Worm (Caenorhabditis elegans) whole organism, L1 larva: ENCODE measurements around the gene K12H6.12.
"Not testable (repeated sequence)": the region's sequence is repeated elsewhere in the genome, so short reads cannot be mapped to it uniquely, and the experiment has no call there.

ENCODE experiments used
- C16A3.4 ChIP-seq: fragments of 150-350 bp; optimal IDR thresholded peaks from 2 replicates; lab custom pipeline; 2014; ENCODE audit warnings: missing biosample characterization, missing genetic modification characterization
- C34B4.2 ChIP-seq: sonication (generic microtip); optimal IDR thresholded peaks from 2 replicates; lab custom pipeline; 2017; ENCODE audit warnings: mild to moderate bottlenecking, missing genetic modification characterization, missing compliant biosample characterization
- F16B12.6 ChIP-seq: fragments of 150-350 bp; optimal IDR thresholded peaks from 2 replicates; lab custom pipeline; 2014; ENCODE audit warnings: missing biosample characterization, missing genetic modification characterization
- alr-1 ChIP-seq: fragments of 200-800 bp; sonication (Bioruptor generic); optimal IDR thresholded peaks from 2 replicates; lab custom pipeline; 2018; ENCODE audit warnings: borderline replicate concordance, mild to moderate bottlenecking, missing genetic modification characterization, missing compliant biosample characterization
- aly-2 ChIP-seq: fragments of 150-350 bp; optimal IDR thresholded peaks from 2 replicates; lab custom pipeline; 2014; ENCODE audit warnings: missing biosample characterization, missing genetic modification characterization
- ceh-63 ChIP-seq: fragments of 200-800 bp; sonication (Bioruptor generic); optimal IDR thresholded peaks from 2 replicates; lab custom pipeline; 2018; ENCODE audit warnings: mild to moderate bottlenecking, missing genetic modification characterization, missing compliant biosample characterization
- ceh-8 ChIP-seq: fragments of 200-800 bp; sonication (Bioruptor generic); optimal IDR thresholded peaks from 2 replicates; lab custom pipeline; 2018; ENCODE audit warnings: mild to moderate bottlenecking, missing genetic modification characterization, moderate library complexity, missing compliant biosample characterization
- ceh-90 ChIP-seq: sonication (generic microtip); optimal IDR thresholded peaks from 2 replicates; lab custom pipeline; 2016; ENCODE audit warnings: missing genetic modification characterization, missing compliant biosample characterization
- ces-1 ChIP-seq: fragments of 150-350 bp; optimal IDR thresholded peaks from 2 replicates; lab custom pipeline; 2014; ENCODE audit warnings: missing biosample characterization, missing genetic modification reagents, missing genetic modification characterization
- dpl-1 ChIP-seq, 3 experiments: fragments of 150-350 bp in 2 of 3; sonication (generic microtip) in 1 of 3; optimal IDR thresholded peaks; 2 replicates each; lab custom pipeline; 2014 to 2017; ENCODE audit warnings: missing biosample characterization in 3 of 3, missing genetic modification characterization in 3 of 3, missing genetic modification reagents in 3 of 3
- dsc-1 ChIP-seq: sonication (generic microtip); optimal IDR thresholded peaks from 2 replicates; lab custom pipeline; 2016; ENCODE audit warnings: mild to moderate bottlenecking, missing genetic modification characterization, missing compliant biosample characterization
- efl-1 ChIP-seq, 4 experiments: fragments of 150-350 bp; optimal IDR thresholded peaks in 3 of 4; peaks in 1 of 4; 1 replicate in 1 of 4; 2 replicates in 3 of 4; lab custom pipeline; 2014; ENCODE audit warnings: missing biosample characterization in 2 of 4, missing genetic modification characterization in 2 of 4, missing genetic modification reagents in 2 of 4
- efl-3 ChIP-seq: fragments of 200-800 bp; sonication (Bioruptor generic); optimal IDR thresholded peaks from 2 replicates; lab custom pipeline; 2018; ENCODE audit warnings: mild to moderate bottlenecking, missing genetic modification characterization, missing compliant biosample characterization
- fkh-10 ChIP-seq: sonication (generic microtip); optimal IDR thresholded peaks from 2 replicates; lab custom pipeline; 2017; ENCODE audit warnings: missing biosample characterization, missing genetic modification reagents, missing genetic modification characterization
- fkh-4 ChIP-seq: sonication (generic microtip); optimal IDR thresholded peaks from 2 replicates; lab custom pipeline; 2016; ENCODE audit warnings: missing compliant biosample characterization, missing genetic modification characterization, borderline replicate concordance
- grh-1 ChIP-seq: fragments of 200-800 bp; sonication (Bioruptor generic); IDR thresholded peaks from 2 replicates; pipeline ENCODE4 v1.3.6; 2022; ENCODE audit warnings: missing genetic modification reagents, missing genetic modification characterization, missing compliant biosample characterization
- isw-1 ChIP-seq: fragments of 200-800 bp; sonication (Bioruptor generic); IDR thresholded peaks from 2 replicates; pipeline ENCODE4 v1.3.6; 2022; ENCODE audit warnings: missing genetic modification characterization, missing compliant biosample characterization
- jun-1 ChIP-seq: fragments of 150-350 bp; optimal IDR thresholded peaks from 2 replicates; lab custom pipeline; 2014; ENCODE audit warnings: missing biosample characterization, missing genetic modification reagents, missing genetic modification characterization
- lin-39 ChIP-seq: fragments of 150-350 bp; optimal IDR thresholded peaks from 2 replicates; lab custom pipeline; 2014; ENCODE audit warnings: missing biosample characterization, missing genetic modification reagents, missing genetic modification characterization
- lir-3 ChIP-seq: sonication (generic microtip); optimal IDR thresholded peaks from 2 replicates; lab custom pipeline; 2016; ENCODE audit warnings: mild to moderate bottlenecking, missing genetic modification characterization, moderate library complexity, missing compliant biosample characterization; ENCODE audit not compliant: poor library complexity
- lsy-2 ChIP-seq, 2 experiments: fragments of 150-350 bp; optimal IDR thresholded peaks; 2 replicates each; lab custom pipeline; 2014; ENCODE audit warnings: missing biosample characterization in 2 of 2, missing genetic modification characterization in 2 of 2
- nhr-11 ChIP-seq: fragments of 150-350 bp; optimal IDR thresholded peaks from 2 replicates; lab custom pipeline; 2014; ENCODE audit warnings: missing biosample characterization, missing genetic modification characterization
- nhr-12 ChIP-seq: sonication (generic microtip); optimal IDR thresholded peaks from 2 replicates; lab custom pipeline; 2017; ENCODE audit warnings: missing biosample characterization, missing genetic modification characterization
- nhr-237 ChIP-seq: fragments of 150-350 bp; optimal IDR thresholded peaks from 2 replicates; lab custom pipeline; 2014; ENCODE audit warnings: missing biosample characterization, missing genetic modification characterization
- nhr-71 ChIP-seq: sonication (generic microtip); optimal IDR thresholded peaks from 2 replicates; lab custom pipeline; 2016; ENCODE audit warnings: mild to moderate bottlenecking, missing genetic modification characterization, moderate library complexity, missing compliant biosample characterization
- nhr-76 ChIP-seq: sonication (generic microtip); optimal IDR thresholded peaks from 2 replicates; lab custom pipeline; 2017; ENCODE audit warnings: missing biosample characterization, missing genetic modification characterization
- nhr-85 ChIP-seq: sonication (generic microtip); peaks from one replicate; lab custom pipeline; 2016; ENCODE audit warnings: missing genetic modification characterization, inconsistent platforms, missing compliant biosample characterization
- pax-3 ChIP-seq: fragments of 200-800 bp; sonication (Bioruptor generic); optimal IDR thresholded peaks from 2 replicates; lab custom pipeline; 2018; ENCODE audit warnings: mild to moderate bottlenecking, missing genetic modification characterization, moderate library complexity, missing compliant biosample characterization
- rnt-1 ChIP-seq: sonication (generic microtip); optimal IDR thresholded peaks from 2 replicates; lab custom pipeline; 2016; ENCODE audit warnings: mild to moderate bottlenecking, missing genetic modification characterization, moderate library complexity, missing compliant biosample characterization
- snu-23 ChIP-seq: sonication (generic microtip); optimal IDR thresholded peaks from 2 replicates; lab custom pipeline; 2016; ENCODE audit warnings: missing genetic modification characterization, missing compliant biosample characterization
- sptf-1 ChIP-seq: fragments of 150-350 bp; optimal IDR thresholded peaks from 2 replicates; lab custom pipeline; 2014; ENCODE audit warnings: missing biosample characterization, missing genetic modification characterization
- sup-37 ChIP-seq: fragments of 200-800 bp; sonication (Bioruptor generic); optimal IDR thresholded peaks from 2 replicates; lab custom pipeline; 2018; ENCODE audit warnings: mild to moderate bottlenecking, missing genetic modification characterization, missing compliant biosample characterization
- unc-30 ChIP-seq: sonication (generic microtip); optimal IDR thresholded peaks from 2 replicates; lab custom pipeline; 2017; ENCODE audit warnings: missing biosample characterization, missing genetic modification characterization
- unc-98 ChIP-seq: fragments of 200-800 bp; sonication (Bioruptor generic); IDR thresholded peaks from 2 replicates; pipeline ENCODE4 v1.3.6; 2022; ENCODE audit warnings: missing genetic modification characterization, missing compliant biosample characterization
- vab-15 ChIP-seq: sonication (generic microtip); optimal IDR thresholded peaks from 2 replicates; lab custom pipeline; 2017; ENCODE audit warnings: missing genotype, mild to moderate bottlenecking, missing genetic modification characterization, missing compliant biosample characterization

The K12H6.12 gene

DNA sequence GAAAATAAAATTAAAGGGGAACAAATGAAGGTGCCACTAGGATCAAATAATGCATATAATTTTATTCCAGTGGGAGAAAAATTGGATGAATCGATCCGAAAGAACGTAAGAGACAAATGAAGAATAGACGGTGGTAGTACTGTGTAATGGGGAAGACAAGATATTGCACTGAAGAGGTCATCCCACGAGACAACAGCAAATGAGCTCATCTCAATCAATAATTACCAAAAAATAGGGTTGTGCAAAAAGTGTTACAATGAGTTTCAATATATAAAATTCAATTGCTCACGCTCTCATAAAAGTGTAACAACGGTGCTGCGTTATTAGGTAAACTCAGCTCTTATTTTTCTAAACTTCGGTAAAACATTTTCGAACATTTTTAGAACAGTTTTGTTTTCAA lies 28.9 kb downstream of the K12H6.12 start, which contains the start of gene K12H6.7:
K12H6.7 (minus strand) TSS at position 101 of the 400 bp plus-strand sequence.
- TF ChIP-seq nhr-12 = no peak
- TF ChIP-seq dsc-1 = no peak
- TF ChIP-seq ceh-8 (GFP tag; lab: Kevin White, UChicago) = no peak
- no peak for TF ChIP-seq C34B4.2
- no peak for TF ChIP-seq dpl-1 (GFP tag; optimal IDR thresholded peaks at IDR 0.05; lab: Kevin White, UChicago)

DNA sequence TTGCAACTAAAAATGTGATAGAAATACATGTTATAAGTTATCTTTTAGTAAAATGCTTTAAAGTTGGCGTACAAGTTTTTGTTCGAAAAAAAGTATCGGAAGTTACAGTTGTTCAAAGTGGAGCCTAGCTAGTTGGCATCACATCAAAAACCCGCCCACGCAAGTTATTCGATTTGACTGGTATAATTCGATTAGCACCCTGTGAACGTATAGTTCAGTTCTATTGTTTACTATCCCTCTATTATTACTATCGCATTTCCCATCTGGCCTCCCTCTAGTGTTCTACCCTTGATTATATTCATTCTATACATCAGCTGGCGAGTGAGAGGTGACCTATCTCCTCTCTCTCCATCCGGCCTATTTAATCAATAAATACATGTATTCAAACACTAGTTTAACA lies 31.0 kb downstream of the K12H6.12 start, which contains the start of gene Y110A2AL.4:
Y110A2AL.4 (plus strand) TSS at position 301 of the 400 bp plus-strand sequence.
- TF ChIP-seq sup-37 (GFP tag; lab: Kevin White, UChicago); ceh-8 (GFP tag; lab: Kevin White, UChicago); nhr-11 (tag; lab: Kevin White, UChicago): not testable (repeated sequence)
- TF ChIP-seq, all 84 proteins: peak for 0; not testable (repeated sequence) for 84

DNA sequence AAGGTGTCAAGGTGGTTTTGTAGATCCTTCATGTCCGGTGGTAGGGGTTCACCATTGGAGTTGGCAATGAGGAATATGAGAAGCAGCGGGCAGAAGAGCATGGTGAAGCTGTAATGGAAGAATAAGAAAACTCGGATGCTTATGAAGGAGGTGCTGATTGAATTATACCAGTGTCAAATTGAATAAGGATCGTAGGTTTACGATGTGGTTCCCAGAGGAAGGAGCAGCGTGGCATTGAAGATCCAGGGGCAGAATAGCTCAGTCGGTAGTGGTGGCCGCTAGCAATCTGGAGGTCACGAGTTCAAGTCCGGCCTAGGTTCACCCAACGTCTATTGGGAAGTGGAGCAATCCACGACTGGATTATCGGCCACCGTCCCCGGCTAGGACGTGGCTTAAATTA lies 33.6 kb downstream of the K12H6.12 start, which contains the start of gene Y110A2AL.6:
Y110A2AL.6 (minus strand) TSS at position 101 of the 400 bp plus-strand sequence.
- TF ChIP-seq aly-2 (tag; lab: Kevin White, UChicago) = no peak
- no peak for TF ChIP-seq lsy-2 (tag; optimal IDR thresholded peaks at IDR 0.05; lab: Kevin White, UChicago)
- TF ChIP-seq efl-3 = no peak
- no peak for TF ChIP-seq nhr-71 (tag; lab: Kevin White, UChicago)
- TF ChIP-seq sptf-1 (tag; lab: Kevin White, UChicago) = no peak
- TF ChIP-seq jun-1 (tag; lab: Kevin White, UChicago) = no peak
- no peak for TF ChIP-seq C16A3.4 (tag; lab: Kevin White, UChicago)
- TF ChIP-seq grh-1 (GFP tag; lab: Robert Waterston, UW) = no peak
- no peak for TF ChIP-seq nhr-76 (tag; lab: Kevin White, UChicago)
- TF ChIP-seq isw-1 (GFP tag; lab: Robert Waterston, UW) = no peak
- TF ChIP-seq, all 84 proteins: peak for 0

DNA sequence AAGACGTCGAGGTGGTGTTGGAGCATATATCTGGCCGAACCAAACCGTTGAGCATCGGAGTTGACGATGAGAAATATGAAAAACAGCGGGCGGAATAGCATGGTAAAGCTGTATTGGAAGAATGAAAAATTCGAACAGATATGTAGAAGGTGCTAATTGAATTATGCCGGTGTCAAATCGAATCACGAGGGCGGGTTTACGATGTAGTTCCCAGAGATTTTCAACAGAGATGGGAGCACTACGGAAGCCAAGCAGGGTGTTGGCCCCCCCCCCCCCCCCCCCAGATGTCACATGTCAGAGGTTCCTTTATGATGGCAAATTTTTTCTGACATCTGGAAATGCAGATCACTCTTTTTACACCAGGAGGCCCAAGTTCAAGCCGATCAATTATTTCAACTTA lies 35.1 kb downstream of the K12H6.12 start, which contains the start of gene Y110A2AL.7:
Y110A2AL.7 (minus strand) TSS at position 101 of the 400 bp plus-strand sequence.
- TF ChIP-seq F16B12.6 (tag; lab: Kevin White, UChicago) (no peak), rnt-1 (tag; lab: Kevin White, UChicago) (no peak), lir-3 (tag; lab: Kevin White, UChicago) (no peak), dsc-1 (no peak), ceh-8 (GFP tag; lab: Kevin White, UChicago) (no peak), ces-1 (no peak), ceh-90 (tag; lab: Kevin White, UChicago) (no peak), ceh-63 (GFP tag; lab: Kevin White, UChicago) (no peak), nhr-237 (tag; lab: Kevin White, UChicago) (no peak), efl-1 (optimal IDR thresholded peaks at IDR 0.05; lab: Kevin White, UChicago) (no peak), efl-1 (GFP tag; optimal IDR thresholded peaks at IDR 0.05 in 1 of 2; lab: Kevin White, UChicago) (no peak), pax-3 (no peak), grh-1 (GFP tag; lab: Robert Waterston, UW) (no peak), nhr-85 (tag; lab: Kevin White, UChicago) (no peak), C16A3.4 (tag; lab: Kevin White, UChicago) (no peak)

DNA sequence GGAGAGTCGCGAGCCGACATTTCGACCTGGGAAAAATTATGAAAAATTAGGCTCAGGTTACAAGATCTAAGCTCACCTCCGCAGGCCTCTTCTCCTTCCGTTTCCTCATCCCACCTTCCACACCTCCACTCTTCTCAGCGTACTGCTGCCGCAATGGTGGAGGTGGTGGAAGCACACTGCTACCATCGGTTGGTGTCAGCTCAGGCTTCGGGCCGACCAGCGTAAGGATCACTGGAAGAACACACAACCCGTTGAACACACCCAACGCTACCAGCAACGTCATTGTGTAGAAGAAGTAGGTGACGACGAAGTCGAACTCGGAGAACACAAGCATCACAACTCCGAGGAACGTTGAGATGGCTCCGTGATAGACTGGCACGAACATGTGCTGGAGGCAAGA lies 37.7 kb downstream of the K12H6.12 start:
- TF ChIP-seq snu-23 (GFP tag; lab: Kevin White, UChicago) (no peak), alr-1 (tag; lab: Kevin White, UChicago) (no peak), vab-15 (tag; lab: Kevin White, UChicago) (no peak), lin-39 (tag; lab: Kevin White, UChicago) (no peak), fkh-4 (no peak), grh-1 (GFP tag; lab: Robert Waterston, UW) (no peak), fkh-10 (no peak), unc-98 (GFP tag; lab: Robert Waterston, UW) (no peak), pax-3 (no peak), unc-30 (tag; lab: Kevin White, UChicago) (no peak)
